Fruit fly (Drosophila melanogaster): ENCODE measurements around the gene Tep3.

dm6 chr2L:7701417-7701816 is 1.2 kb upstream of the Tep3 start, which contains the start of gene Tep2:
- TF ChIP-seq Hr39 (GFP tag; optimal IDR thresholded peaks at IDR 0.05) (no peak), CG8119 (GFP tag; IDR thresholded peaks at IDR 0.05) (no peak), CG3919 (GFP tag; optimal IDR thresholded peaks at IDR 0.05) (no peak), CG3032 (tag; optimal IDR thresholded peaks at IDR 0.05) (no peak), Smox (GFP tag; optimal IDR thresholded peaks at IDR 0.05) (no peak), Ets96B (tag; optimal IDR thresholded peaks at IDR 0.05) (no peak), ss (GFP tag; optimal IDR thresholded peaks at IDR 0.05) (no peak), achi (GFP tag; optimal IDR thresholded peaks at IDR 0.05) (no peak), CG1621 (tag; optimal IDR thresholded peaks at IDR 0.05) (no peak), CG6854 (GFP tag; optimal IDR thresholded peaks at IDR 0.05) (no peak), CG7368 (GFP tag; optimal IDR thresholded peaks at IDR 0.05) (no peak), CG8632 (GFP tag; optimal IDR thresholded peaks at IDR 0.05) (no peak)

Measured in whole organism, prepupa.